Worm (Caenorhabditis elegans): ENCODE measurements around the gene crp-1.
A peak's percentile ranks its signal among the peaks of the same experiment; 100 is the strongest.

DNA sequence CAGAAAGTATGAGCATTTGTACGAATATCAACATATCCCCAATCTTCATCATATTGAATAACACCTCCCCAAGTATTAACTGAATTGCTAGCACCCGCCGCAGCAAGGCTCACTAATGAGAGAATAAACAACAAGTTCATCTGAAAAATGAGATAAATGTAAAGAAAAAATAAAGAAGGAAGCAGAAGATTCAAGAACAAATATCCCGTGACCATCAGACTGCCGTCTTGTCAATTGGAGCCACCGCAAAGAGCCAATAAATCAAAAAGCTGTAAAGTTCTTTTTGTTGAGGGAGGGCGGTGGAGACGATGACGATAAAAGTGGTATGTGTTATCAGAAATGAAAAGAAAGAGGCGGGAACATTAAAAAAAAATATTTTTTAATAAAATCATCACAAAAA is 24.9 kb upstream of the crp-1 start, which contains the start of gene Y32F6A.5:
- TF ChIP-seq fkh-2 (tag; optimal IDR thresholded peaks at IDR 0.05) (no peak), elt-2 (tag; optimal IDR thresholded peaks at IDR 0.05) (no peak), nfya-1 (tag; optimal IDR thresholded peaks at IDR 0.05; ENCODE audit: insufficient read depth) (peak; percentile 32), nhr-76 (tag; optimal IDR thresholded peaks at IDR 0.05) (no peak), ceh-28 (tag; optimal IDR thresholded peaks at IDR 0.05) (no peak), aly-2 (tag; optimal IDR thresholded peaks at IDR 0.05) (no peak), nhr-237 (tag; optimal IDR thresholded peaks at IDR 0.05) (no peak), ztf-11 (tag; optimal IDR thresholded peaks at IDR 0.05) (no peak)

All from whole organism, L3 larva.